Worm (Caenorhabditis elegans) whole organism, L4 larva: ENCODE measurements around the gene ins-13.

ENCODE experiments used
- F26F4.8 ChIP-seq: fragments of 200-800 bp; sonication (Bioruptor generic); conservative IDR thresholded peaks from 2 replicates; pipeline ENCODE4 v1.3.6; 2022; ENCODE audit warnings: missing genetic modification characterization, missing compliant biosample characterization
- F44E2.7 ChIP-seq: fragments of 200-800 bp; sonication (Bioruptor generic); IDR thresholded peaks from 2 replicates; pipeline ENCODE4 v2.1.2; 2022; ENCODE audit warnings: missing genetic modification characterization, missing compliant biosample characterization
- T20F7.1 ChIP-seq: fragments of 200-800 bp; sonication (Bioruptor generic); optimal IDR thresholded peaks from 2 replicates; lab custom pipeline; 2018; ENCODE audit warnings: mild to moderate bottlenecking, missing genetic modification characterization, missing compliant biosample characterization
- Y48G9A.11 ChIP-seq: fragments of 200-800 bp; sonication (Bioruptor generic); IDR thresholded peaks from 2 replicates; pipeline ENCODE4 v1.3.6; 2022; ENCODE audit warnings: missing genetic modification reagents, missing genetic modification characterization, missing compliant biosample characterization
- Y75B8A.6 ChIP-seq: fragments of 200-800 bp; sonication (Bioruptor generic); IDR thresholded peaks from 2 replicates; pipeline ENCODE4 v1.3.6; 2022; ENCODE audit warnings: missing genetic modification reagents, missing genetic modification characterization, missing compliant biosample characterization
- ZK546.5 ChIP-seq, 2 experiments: sonication (generic microtip); optimal IDR thresholded peaks; 2 replicates each; lab custom pipeline; 2017; ENCODE audit warnings: missing biosample characterization in 2 of 2, missing genetic modification characterization in 2 of 2
- aha-1 ChIP-seq: fragments of 150-350 bp; peaks from one replicate; lab custom pipeline; 2014; ENCODE audit warnings: missing biosample characterization, missing genetic modification characterization
- aly-2 ChIP-seq: sonication (generic microtip); optimal IDR thresholded peaks from 2 replicates; lab custom pipeline; 2018; ENCODE audit warnings: missing biosample characterization, missing genetic modification characterization
- arid-1 ChIP-seq: fragments of 200-800 bp; sonication (Bioruptor generic); conservative IDR thresholded peaks from 2 replicates; pipeline ENCODE4 v1.3.6; 2022; ENCODE audit warnings: missing genetic modification reagents, missing genetic modification characterization, missing compliant biosample characterization
- ceh-28 ChIP-seq: fragments of 150-350 bp; optimal IDR thresholded peaks from 2 replicates; lab custom pipeline; 2014; ENCODE audit warnings: missing biosample characterization, missing genetic modification reagents, missing genetic modification characterization
- ces-1 ChIP-seq: fragments of 150-350 bp; sonication (generic microtip); optimal IDR thresholded peaks from 4 replicates; lab custom pipeline; 2014; ENCODE audit warnings: missing biosample characterization, missing genetic modification reagents, missing genetic modification characterization
- daf-16 ChIP-seq, 3 experiments: sonication (generic microtip); optimal IDR thresholded peaks; 2 replicates each; lab custom pipeline; 2016 to 2017; ENCODE audit warnings: missing genetic modification characterization in 3 of 3, missing genetic modification reagents in 3 of 3, mild to moderate bottlenecking in 2 of 3, missing compliant biosample characterization in 2 of 3, missing biosample characterization in 1 of 3, moderate library complexity in 1 of 3
- daf-19 ChIP-seq: fragments of 200-800 bp; sonication (Bioruptor generic); conservative IDR thresholded peaks from 2 replicates; pipeline ENCODE4 v1.3.6; 2022; ENCODE audit warnings: missing genetic modification characterization, missing compliant biosample characterization
- dpl-1 ChIP-seq: fragments of 150-350 bp; optimal IDR thresholded peaks from 2 replicates; lab custom pipeline; 2014; ENCODE audit warnings: missing biosample characterization, missing genetic modification reagents, missing genetic modification characterization
- duxl-1 ChIP-seq: sonication (generic microtip); optimal IDR thresholded peaks from 2 replicates; lab custom pipeline; 2016; ENCODE audit warnings: mild to moderate bottlenecking, missing genetic modification characterization, moderate library complexity, missing compliant biosample characterization; ENCODE audit not compliant: poor library complexity
- fos-1 ChIP-seq: fragments of 150-350 bp; optimal IDR thresholded peaks from 2 replicates; lab custom pipeline; 2014; ENCODE audit warnings: missing biosample characterization, missing genetic modification characterization
- gei-8 ChIP-seq: fragments of 200-800 bp; sonication (Bioruptor generic); optimal IDR thresholded peaks from 2 replicates; lab custom pipeline; 2018; ENCODE audit warnings: mild to moderate bottlenecking, missing genetic modification characterization, missing compliant biosample characterization
- hlh-11 ChIP-seq: fragments of 200-800 bp; sonication (Bioruptor generic); optimal IDR thresholded peaks from 2 replicates; lab custom pipeline; 2018; ENCODE audit warnings: mild to moderate bottlenecking, missing genetic modification characterization, missing compliant biosample characterization
- hlh-30 ChIP-seq: sonication (generic microtip); optimal IDR thresholded peaks from 2 replicates; lab custom pipeline; 2017; ENCODE audit warnings: antibody characterized with exemption, mild to moderate bottlenecking, missing genetic modification characterization, missing compliant biosample characterization; ENCODE audit not compliant: insufficient read depth
- hmg-1.1 ChIP-seq: fragments of 200-800 bp; sonication (Bioruptor generic); IDR thresholded peaks from 2 replicates; pipeline ENCODE4 v1.3.6; 2022; ENCODE audit warnings: missing genetic modification reagents, missing genetic modification characterization, missing compliant biosample characterization
- jun-1 ChIP-seq: fragments of 150-350 bp; optimal IDR thresholded peaks from 2 replicates; lab custom pipeline; 2014; ENCODE audit warnings: missing biosample characterization, missing genetic modification reagents, missing genetic modification characterization
- lin-1 ChIP-seq: fragments of 200-800 bp; sonication (Bioruptor generic); IDR thresholded peaks from 2 replicates; pipeline ENCODE4 v1.3.6; 2022; ENCODE audit warnings: missing genetic modification reagents, missing genetic modification characterization, missing compliant biosample characterization
- lin-15B ChIP-seq: fragments of 150-350 bp; sonication (generic microtip); optimal IDR thresholded peaks from 3 replicates; lab custom pipeline; 2014; ENCODE audit warnings: missing biosample characterization, missing genetic modification characterization
- lin-29 ChIP-seq: fragments of 200-800 bp; sonication (Bioruptor generic); IDR thresholded peaks from 2 replicates; pipeline ENCODE4 v1.3.6; 2022; ENCODE audit warnings: missing genetic modification reagents, missing genetic modification characterization, missing compliant biosample characterization
- lin-38 ChIP-seq: fragments of 200-800 bp; sonication (Bioruptor generic); IDR thresholded peaks from 2 replicates; pipeline ENCODE4 v1.3.6; 2022; ENCODE audit warnings: missing genetic modification reagents, missing genetic modification characterization, missing compliant biosample characterization
- mdl-1 ChIP-seq, 2 experiments: fragments of 150-350 bp in 1 of 2; sonication (generic microtip) in 1 of 2; optimal IDR thresholded peaks; 2 replicates each; lab custom pipeline; 2014 to 2017; ENCODE audit warnings: missing biosample characterization in 2 of 2, missing genetic modification characterization in 2 of 2
- mdt-29 ChIP-seq: fragments of 200-800 bp; sonication (Bioruptor generic); IDR thresholded peaks from 2 replicates; pipeline ENCODE4 v1.3.6; 2022; ENCODE audit warnings: missing genetic modification reagents, missing genetic modification characterization, missing compliant biosample characterization
- mes-2 ChIP-seq: sonication (generic microtip); optimal IDR thresholded peaks from 2 replicates; lab custom pipeline; 2016; ENCODE audit warnings: missing genotype, mild to moderate bottlenecking, missing genetic modification characterization, missing compliant biosample characterization; ENCODE audit not compliant: poor library complexity, severe bottlenecking
- nhr-25 ChIP-seq: sonication (generic microtip); optimal IDR thresholded peaks from 2 replicates; lab custom pipeline; 2017; ENCODE audit warnings: missing genetic modification characterization, mild to moderate bottlenecking, missing compliant biosample characterization, antibody characterized with exemption, moderate library complexity, borderline replicate concordance; ENCODE audit not compliant: insufficient read depth
- nhr-28 ChIP-seq: fragments of 150-350 bp; optimal IDR thresholded peaks from 2 replicates; lab custom pipeline; 2014; ENCODE audit warnings: missing biosample characterization, missing genetic modification characterization
- nhr-42 ChIP-seq: fragments of 200-800 bp; sonication (Bioruptor generic); IDR thresholded peaks from 2 replicates; pipeline ENCODE4 v1.3.6; 2022; ENCODE audit warnings: missing genetic modification characterization, missing compliant biosample characterization
- pha-4 ChIP-seq, 2 experiments: fragments of 150-350 bp in 1 of 2; fragments of 200-800 bp in 1 of 2; sonication (Bioruptor generic) in 1 of 2; IDR thresholded peaks in 1 of 2; optimal IDR thresholded peaks in 1 of 2; 2 replicates each; pipeline versions ENCODE4 v1.3.6 to Lab custom; 2014 to 2022; ENCODE audit warnings: missing genetic modification characterization in 2 of 2, missing genetic modification reagents in 2 of 2, missing biosample characterization in 1 of 2, missing compliant biosample characterization in 1 of 2
- php-3 ChIP-seq: fragments of 200-800 bp; sonication (Bioruptor generic); IDR thresholded peaks from 2 replicates; pipeline ENCODE4 v1.3.6; 2022; ENCODE audit warnings: missing genetic modification reagents, missing genetic modification characterization, missing compliant biosample characterization
- pqm-1 ChIP-seq: sonication (generic microtip); optimal IDR thresholded peaks from 2 replicates; lab custom pipeline; 2017; ENCODE audit warnings: missing biosample characterization, missing genetic modification characterization
- saeg-2 ChIP-seq: fragments of 200-800 bp; sonication (Bioruptor generic); IDR thresholded peaks from 2 replicates; pipeline ENCODE4 v1.3.6; 2022; ENCODE audit warnings: missing genetic modification reagents, missing genetic modification characterization, missing compliant biosample characterization
- sdz-12 ChIP-seq: fragments of 200-800 bp; sonication (Bioruptor generic); optimal IDR thresholded peaks from 2 replicates; lab custom pipeline; 2018; ENCODE audit warnings: mild to moderate bottlenecking, missing genetic modification characterization, missing compliant biosample characterization
- snpc-1.2 ChIP-seq: fragments of 200-800 bp; sonication (Bioruptor generic); IDR thresholded peaks from 2 replicates; pipeline ENCODE4 v1.3.6; 2022; ENCODE audit warnings: missing genetic modification reagents, missing genetic modification characterization, missing compliant biosample characterization
- snpc-4 ChIP-seq: fragments of 150-350 bp; optimal IDR thresholded peaks from 2 replicates; lab custom pipeline; 2014; ENCODE audit warnings: missing biosample characterization, missing genetic modification characterization
- spr-1 ChIP-seq: sonication (generic microtip); optimal IDR thresholded peaks from 2 replicates; lab custom pipeline; 2016; ENCODE audit warnings: mild to moderate bottlenecking, missing genetic modification characterization, missing compliant biosample characterization
- unc-62 ChIP-seq, 3 experiments: fragments of 150-350 bp in 1 of 3; sonication (generic microtip); optimal IDR thresholded peaks in 2 of 3; peaks in 1 of 3; 1 replicate in 1 of 3; 2 replicates in 2 of 3; lab custom pipeline; 2014 to 2017; ENCODE audit warnings: missing biosample characterization in 3 of 3, missing genetic modification characterization in 3 of 3, missing genetic modification reagents in 3 of 3, missing genotype in 1 of 3
- zip-11 ChIP-seq: fragments of 200-800 bp; sonication (Bioruptor generic); IDR thresholded peaks from 2 replicates; pipeline ENCODE4 v1.3.6; 2022; ENCODE audit warnings: missing genetic modification characterization, missing compliant biosample characterization
- zip-2 ChIP-seq: fragments of 150-350 bp; optimal IDR thresholded peaks from 2 replicates; lab custom pipeline; 2014; ENCODE audit warnings: missing biosample characterization, missing genetic modification characterization
- ztf-11 ChIP-seq: fragments of 150-350 bp; optimal IDR thresholded peaks from 2 replicates; lab custom pipeline; 2014; ENCODE audit warnings: missing biosample characterization, missing genetic modification characterization

ins-13 gene

DNA sequence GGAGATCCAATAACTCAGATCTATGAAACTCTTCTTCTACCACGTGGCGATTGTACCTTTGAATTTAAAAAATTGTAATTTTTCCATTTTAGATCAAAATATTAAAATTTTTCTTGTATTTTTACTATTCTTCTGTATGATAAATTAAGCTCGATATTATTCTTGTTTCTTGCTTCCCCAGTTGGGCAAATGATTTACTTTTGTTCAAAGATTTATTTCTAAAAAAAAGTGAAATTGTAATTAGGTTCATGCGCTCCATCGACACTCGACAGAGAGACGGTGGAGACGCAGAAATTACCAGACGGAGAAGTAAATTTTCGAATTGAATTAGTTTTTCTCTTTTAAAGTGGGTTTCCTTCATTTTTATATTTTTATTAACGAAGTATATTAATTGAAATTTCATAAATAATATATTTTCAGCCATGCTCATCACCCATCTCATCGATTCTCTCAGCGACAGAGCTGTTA is 38.8 kb downstream of the ins-13 start, which contains the start of gene npp-24:
npp-24 (plus strand) TSS at position 51 of the 468 bp plus-strand sequence.
- no peak for TF ChIP-seq mdt-29 (GFP tag; lab: Robert Waterston, UW)
- TF ChIP-seq unc-62 (GFP tag; optimal IDR thresholded peaks at IDR 0.05 in 1 of 2; lab: Kevin White, UChicago) = no peak
- TF ChIP-seq unc-62 (tag; optimal IDR thresholded peaks at IDR 0.05; lab: Kevin White, UChicago) = no peak
- peak; percentile 42 for TF ChIP-seq mes-2 (tag; lab: Kevin White, UChicago)
- no peak for TF ChIP-seq snpc-4 (tag; lab: Kevin White, UChicago)
- TF ChIP-seq, all 104 proteins: peak for 1

DNA sequence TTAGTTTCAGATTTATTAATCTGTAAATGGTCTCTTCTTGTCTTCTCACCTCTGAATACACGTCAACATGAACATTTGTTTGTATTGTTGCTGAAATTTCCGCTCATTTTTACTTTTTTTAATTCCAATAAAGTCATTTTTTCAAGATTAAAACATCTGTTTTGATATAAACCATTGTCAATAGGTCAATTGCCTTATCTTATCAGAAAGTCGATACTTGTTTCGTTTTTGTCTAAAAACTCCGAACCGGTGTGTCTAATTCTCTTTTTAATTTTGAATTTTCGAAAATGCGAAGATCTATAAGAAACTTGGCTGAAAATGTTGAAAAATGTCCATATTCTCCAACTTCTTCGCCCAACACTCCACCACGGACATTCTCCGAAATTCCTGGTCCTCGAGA is 40.9 kb downstream of the ins-13 start, which contains the start of gene cyp-44A1:
cyp-44A1 (plus strand) TSS at position 285 of the 400 bp plus-strand sequence.
- TF ChIP-seq T20F7.1 (GFP tag; lab: Kevin White, UChicago) = no peak
- TF ChIP-seq daf-16 (GFP tag; optimal IDR thresholded peaks at IDR 0.05; lab: Kevin White, UChicago) = no peak
- peak; percentile 78 for TF ChIP-seq daf-16 (tag; optimal IDR thresholded peaks at IDR 0.05; lab: Kevin White, UChicago)
- no peak for TF ChIP-seq dpl-1 (GFP tag; lab: Kevin White, UChicago)
- TF ChIP-seq fos-1 (tag; lab: Kevin White, UChicago) = no peak
- TF ChIP-seq nhr-25 (tag; lab: Kevin White, UChicago) = no peak
- TF ChIP-seq arid-1 (GFP tag; lab: Robert Waterston, UW) = no peak
- TF ChIP-seq pqm-1 (tag; lab: Kevin White, UChicago) = peak; percentile 3
- TF ChIP-seq F26F4.8 (GFP tag; lab: Robert Waterston, UW) = no peak
- no peak for TF ChIP-seq zip-2

DNA sequence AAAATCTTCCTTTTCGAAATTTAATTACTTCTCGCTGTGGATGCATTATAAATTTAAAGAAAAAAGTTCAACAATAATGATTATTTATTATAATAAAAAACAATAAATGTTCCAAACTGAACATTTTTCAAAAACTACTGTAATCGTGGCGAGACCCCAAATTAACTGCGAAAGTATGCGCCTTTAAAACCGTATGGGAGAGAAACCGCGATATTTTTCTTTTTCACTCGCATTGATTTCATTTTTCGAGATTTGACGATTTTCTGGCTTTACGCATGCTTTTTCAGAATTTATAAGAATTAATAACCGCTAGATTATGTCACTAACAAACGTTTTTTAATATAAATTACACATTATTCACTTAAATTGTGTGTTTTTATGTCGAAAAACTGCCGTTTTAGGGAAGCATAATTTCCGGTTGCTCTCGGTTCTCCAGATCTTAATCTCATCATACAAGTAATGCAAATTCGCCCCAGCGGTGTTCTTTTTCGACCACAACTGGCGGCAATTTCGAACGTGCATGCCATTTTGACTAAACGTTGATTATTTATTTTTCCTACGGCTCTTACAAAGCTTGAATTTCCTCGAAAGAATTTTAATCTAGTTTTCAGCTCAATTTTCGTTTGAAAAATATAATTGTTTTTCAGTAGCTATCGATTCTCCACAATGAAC is 43.5 kb downstream of the ins-13 start, which contains the start of gene F12A10.8:
F12A10.8 (minus strand) TSS at position 79 of the 672 bp plus-strand sequence.
- TF ChIP-seq duxl-1 = no peak
- no peak for TF ChIP-seq spr-1 (tag; lab: Kevin White, UChicago)
- TF ChIP-seq aha-1 = peak; percentile 79
- TF ChIP-seq mdl-1 (tag; optimal IDR thresholded peaks at IDR 0.05; lab: Kevin White, UChicago) = no peak
- no peak for TF ChIP-seq lin-29 (GFP tag; lab: Robert Waterston, UW)
- TF ChIP-seq ces-1 = peak; percentile 35
- no peak for TF ChIP-seq zip-11
- no peak for TF ChIP-seq ceh-28
- TF ChIP-seq ZK546.5 (tag; optimal IDR thresholded peaks at IDR 0.05; lab: Kevin White, UChicago) = no peak
- no peak for TF ChIP-seq daf-19 (GFP tag; lab: Robert Waterston, UW)
- no peak for TF ChIP-seq gei-8 (GFP tag; lab: Kevin White, UChicago)
- TF ChIP-seq Y48G9A.11 (GFP tag; lab: Robert Waterston, UW) = no peak
- no peak for TF ChIP-seq nhr-42
- TF ChIP-seq lin-15B (tag; lab: Kevin White, UChicago) = no peak
- TF ChIP-seq F44E2.7 (GFP tag; lab: Robert Waterston, UW) = no peak
- TF ChIP-seq snpc-1.2 = no peak
- TF ChIP-seq aly-2 = no peak
- TF ChIP-seq ztf-11 = no peak
- peak; percentile 31 for TF ChIP-seq hlh-30 (tag; lab: Kevin White, UChicago)
- no peak for TF ChIP-seq Y75B8A.6 (GFP tag; lab: Robert Waterston, UW)
- TF ChIP-seq pha-4 (GFP tag; IDR thresholded peaks at IDR 0.05; lab: Robert Waterston, UW) = no peak
- no peak for TF ChIP-seq pha-4 (tag; optimal IDR thresholded peaks at IDR 0.05; lab: Kevin White, UChicago)
- TF ChIP-seq fos-1 (tag; lab: Kevin White, UChicago) = no peak
- no peak for TF ChIP-seq mes-2 (tag; lab: Kevin White, UChicago)
- no peak for TF ChIP-seq sdz-12 (GFP tag; lab: Kevin White, UChicago)
- TF ChIP-seq lin-38 (GFP tag; lab: Robert Waterston, UW) = peak; percentile 64
- TF ChIP-seq hmg-1.1 (GFP tag; lab: Robert Waterston, UW) = no peak
- no peak for TF ChIP-seq saeg-2
- peak; percentile 71 for TF ChIP-seq dpl-1 (GFP tag; lab: Kevin White, UChicago)
- no peak for TF ChIP-seq pqm-1 (tag; lab: Kevin White, UChicago)
- no peak for TF ChIP-seq nhr-28 (tag; lab: Kevin White, UChicago)
- TF ChIP-seq php-3 (GFP tag; lab: Robert Waterston, UW) = no peak
- TF ChIP-seq daf-16 (GFP tag; optimal IDR thresholded peaks at IDR 0.05; lab: Kevin White, UChicago) = no peak
- TF ChIP-seq daf-16 (tag; optimal IDR thresholded peaks at IDR 0.05; lab: Kevin White, UChicago) = no peak
- TF ChIP-seq lin-1 (GFP tag; lab: Robert Waterston, UW) = no peak
- TF ChIP-seq hlh-11 (tag; lab: Kevin White, UChicago) = no peak
- TF ChIP-seq jun-1 = no peak
